Worm (Caenorhabditis elegans) whole organism, midembryonic: ENCODE measurements around the gene T01B11.1.

ENCODE experiments used
- T22C8.4 ChIP-seq: fragments of 200-800 bp; sonication (Bioruptor generic); IDR thresholded peaks from 2 replicates; pipeline ENCODE4 v1.3.6; 2022; ENCODE audit warnings: missing genetic modification characterization, missing compliant biosample characterization
- cog-1 ChIP-seq: sonication (generic microtip); optimal IDR thresholded peaks from 2 replicates; lab custom pipeline; 2016; ENCODE audit warnings: missing genetic modification characterization, missing compliant biosample characterization
- flt-1 ChIP-seq: fragments of 200-800 bp; sonication (Bioruptor generic); IDR thresholded peaks from 2 replicates; pipeline ENCODE4 v1.3.6; 2022; ENCODE audit warnings: missing genetic modification characterization, missing compliant biosample characterization
- ztf-29 ChIP-seq: fragments of 200-800 bp; sonication (Bioruptor generic); IDR thresholded peaks from 2 replicates; pipeline ENCODE4 v1.3.6; 2022; ENCODE audit warnings: missing genetic modification reagents, missing genetic modification characterization, missing compliant biosample characterization

DNA sequence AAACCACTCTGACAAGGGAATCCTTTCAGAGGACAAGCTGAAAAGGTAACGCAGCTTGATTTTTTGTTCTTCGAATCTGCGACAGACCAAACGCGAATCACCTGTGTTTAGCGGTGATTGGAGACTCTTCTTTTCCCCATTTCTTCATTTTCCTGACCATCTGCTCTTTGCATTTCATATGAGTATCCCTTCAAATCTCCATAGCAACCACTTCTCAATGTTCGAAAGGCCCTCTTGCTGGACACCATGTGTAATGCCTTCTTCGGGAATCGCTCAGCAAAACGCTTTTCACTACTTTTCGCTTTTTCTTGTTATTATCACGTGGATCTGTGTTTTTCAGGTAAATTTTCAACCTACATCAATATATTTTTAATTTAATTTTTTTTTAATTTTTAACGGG, 20.5 kb upstream of the T01B11.1 start, which contains the start of the genes T26A8.3 and tmem-231:
- TF ChIP-seq T22C8.4 (GFP tag; lab: Robert Waterston, UW): no peak
- no peak for TF ChIP-seq ztf-29 (GFP tag; lab: Robert Waterston, UW)
- TF ChIP-seq cog-1 (tag; lab: Kevin White, UChicago): no peak
- no peak for TF ChIP-seq flt-1 (GFP tag; lab: Robert Waterston, UW)
